Worm (Caenorhabditis elegans) whole organism, L4 larva: ENCODE measurements around the gene T16G1.7.

ENCODE experiments used
- F26F4.8 ChIP-seq: fragments of 200-800 bp; sonication (Bioruptor generic); conservative IDR thresholded peaks from 2 replicates; pipeline ENCODE4 v1.3.6; 2022; ENCODE audit warnings: missing genetic modification characterization, missing compliant biosample characterization
- T20F7.1 ChIP-seq: fragments of 200-800 bp; sonication (Bioruptor generic); optimal IDR thresholded peaks from 2 replicates; lab custom pipeline; 2018; ENCODE audit warnings: mild to moderate bottlenecking, missing genetic modification characterization, missing compliant biosample characterization
- aly-2 ChIP-seq: sonication (generic microtip); optimal IDR thresholded peaks from 2 replicates; lab custom pipeline; 2018; ENCODE audit warnings: missing biosample characterization, missing genetic modification characterization
- ceh-44 ChIP-seq: fragments of 200-800 bp; sonication (Bioruptor generic); IDR thresholded peaks from 2 replicates; pipeline ENCODE4 v1.3.6; 2022; ENCODE audit warnings: missing genetic modification reagents, missing genetic modification characterization, missing compliant biosample characterization
- dmd-8 ChIP-seq: fragments of 200-800 bp; sonication (Bioruptor generic); IDR thresholded peaks from 2 replicates; pipeline ENCODE4 v1.3.6; 2022; ENCODE audit warnings: missing genetic modification characterization, missing compliant biosample characterization
- dve-1 ChIP-seq: sonication (generic microtip); optimal IDR thresholded peaks from 2 replicates; lab custom pipeline; 2017; ENCODE audit warnings: antibody characterized with exemption, mild to moderate bottlenecking, missing genetic modification characterization, missing compliant biosample characterization; ENCODE audit not compliant: insufficient read depth
- fkh-10 ChIP-seq: fragments of 150-350 bp; optimal IDR thresholded peaks from 2 replicates; lab custom pipeline; 2014; ENCODE audit warnings: missing biosample characterization, missing genetic modification reagents, missing genetic modification characterization
- nhr-237 ChIP-seq: sonication (generic microtip); optimal IDR thresholded peaks from 2 replicates; lab custom pipeline; 2017; ENCODE audit warnings: missing biosample characterization, missing genetic modification characterization
- nhr-28 ChIP-seq: fragments of 150-350 bp; optimal IDR thresholded peaks from 2 replicates; lab custom pipeline; 2014; ENCODE audit warnings: missing biosample characterization, missing genetic modification characterization
- nhr-76 ChIP-seq: fragments of 150-350 bp; optimal IDR thresholded peaks from 2 replicates; lab custom pipeline; 2014; ENCODE audit warnings: missing biosample characterization, missing genetic modification characterization
- pqm-1 ChIP-seq: sonication (generic microtip); optimal IDR thresholded peaks from 2 replicates; lab custom pipeline; 2017; ENCODE audit warnings: missing biosample characterization, missing genetic modification characterization
- snpc-4 ChIP-seq: fragments of 150-350 bp; optimal IDR thresholded peaks from 2 replicates; lab custom pipeline; 2014; ENCODE audit warnings: missing biosample characterization, missing genetic modification characterization
- unc-62 ChIP-seq, 3 experiments: fragments of 150-350 bp in 1 of 3; sonication (generic microtip); optimal IDR thresholded peaks in 2 of 3; peaks in 1 of 3; 1 replicate in 1 of 3; 2 replicates in 2 of 3; lab custom pipeline; 2014 to 2017; ENCODE audit warnings: missing biosample characterization in 3 of 3, missing genetic modification characterization in 3 of 3, missing genetic modification reagents in 3 of 3, missing genotype in 1 of 3
- zag-1 ChIP-seq: fragments of 150-350 bp; optimal IDR thresholded peaks from 2 replicates; lab custom pipeline; 2014; ENCODE audit warnings: missing biosample characterization, missing genetic modification characterization

ce11 chrV:12964076-12964475 lies 29.2 kb upstream of the T16G1.7 start, which contains the start of gene srd-35:
- no peak for TF ChIP-seq pqm-1 (tag; lab: Kevin White, UChicago)
- no peak for TF ChIP-seq fkh-10
- TF ChIP-seq T20F7.1 = no peak
- no peak for TF ChIP-seq snpc-4 (tag; lab: Kevin White, UChicago)
- TF ChIP-seq zag-1 (tag; lab: Kevin White, UChicago) = no peak
- no peak for TF ChIP-seq ceh-44
- no peak for TF ChIP-seq unc-62 (GFP tag; optimal IDR thresholded peaks at IDR 0.05 in 1 of 2; lab: Kevin White, UChicago)
- TF ChIP-seq unc-62 (tag; optimal IDR thresholded peaks at IDR 0.05; lab: Kevin White, UChicago) = no peak
- no peak for TF ChIP-seq nhr-28
- TF ChIP-seq nhr-237 (tag; lab: Kevin White, UChicago) = no peak
- TF ChIP-seq dve-1 = no peak
- no peak for TF ChIP-seq nhr-76 (tag; lab: Kevin White, UChicago)
- TF ChIP-seq F26F4.8 (GFP tag; lab: Robert Waterston, UW) = no peak
- no peak for TF ChIP-seq dmd-8
- TF ChIP-seq aly-2 = no peak
